Fruit fly (Drosophila melanogaster) S2 (cell line): ENCODE data around the gene CG13474.

Source experiments
- CG8478 ChIP-seq: fragments of >200 bp; optimal IDR thresholded peaks from 2 replicates; lab custom pipeline; 2018
- CTCF ChIP-seq, 2 experiments: fragments of >200 bp; optimal IDR thresholded peaks; 2 replicates each; lab custom pipeline; 2018

- no peak for TF ChIP-seq CTCF (optimal IDR thresholded peaks at IDR 0.05; lab: Kevin White, UChicago)
- no peak for TF ChIP-seq CG8478 (lab: Kevin White, UChicago)
These were observed 4.7 kb upstream of the CG13474 start, which contains the start of gene CG17177 for dm6 chr3L:14701578-14701977.
